Fruit fly (Drosophila melanogaster): ENCODE measurements around the gene CG12170.

Gene CG12170

DNA sequence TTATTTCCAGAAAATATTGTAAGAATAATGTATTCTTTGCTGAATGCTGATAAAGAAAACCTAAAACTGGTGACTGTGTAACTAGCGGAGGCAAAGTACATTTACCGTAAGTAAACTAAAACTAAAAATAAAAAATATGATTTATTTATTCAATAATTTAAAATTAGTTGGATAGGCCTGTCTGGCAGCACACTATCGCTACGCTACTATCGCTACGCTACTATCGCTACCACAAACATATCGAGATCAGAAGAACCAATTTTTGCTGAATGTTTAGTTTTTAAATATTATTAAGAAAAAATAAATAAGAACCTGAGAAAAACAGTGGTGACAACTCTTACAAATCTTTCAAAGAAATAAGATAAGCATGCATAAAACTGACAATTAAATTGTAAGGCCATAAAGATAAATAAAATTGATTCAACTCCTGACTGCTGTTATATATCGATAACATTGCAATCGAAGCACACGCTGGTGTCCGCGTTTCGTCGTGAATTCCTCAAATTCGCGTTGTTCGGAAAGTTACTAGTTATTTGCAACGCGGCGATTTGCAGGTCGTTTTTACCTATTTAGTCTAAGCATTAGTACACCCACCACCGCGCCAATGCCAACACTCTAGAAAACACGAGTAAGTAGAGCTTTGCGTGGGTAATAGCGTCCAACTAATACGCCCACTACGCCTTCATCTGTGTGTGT, 23.3 kb downstream of the CG12170 start, which contains the start of gene Wdr33 (continued):
- TF ChIP-seq CG4318 (GFP tag; optimal IDR thresholded peaks at IDR 0.05) (no peak), Hr4 (GFP tag; optimal IDR thresholded peaks at IDR 0.05) (peak; percentile 45), topi (GFP tag; optimal IDR thresholded peaks at IDR 0.05) (peak; percentile 24), CG10631 (GFP tag; optimal IDR thresholded peaks at IDR 0.05) (peak; percentile 50), CG3032 (tag; optimal IDR thresholded peaks at IDR 0.05) (peak; percentile 19), Hr39 (GFP tag; optimal IDR thresholded peaks at IDR 0.05) (peak; percentile 33), CG8632 (GFP tag; optimal IDR thresholded peaks at IDR 0.05) (peak; percentile 51), lz (GFP tag; optimal IDR thresholded peaks at IDR 0.05) (peak; percentile 24), svp (GFP tag) (peak; percentile 68), cyc (GFP tag; optimal IDR thresholded peaks at IDR 0.05) (peak; percentile 36), CG9139 (GFP tag; optimal IDR thresholded peaks at IDR 0.05) (no peak), Ets96B (tag; optimal IDR thresholded peaks at IDR 0.05) (peak; percentile 20), Smox (GFP tag; optimal IDR thresholded peaks at IDR 0.05) (peak; percentile 31), Eip75B (GFP tag; optimal IDR thresholded peaks at IDR 0.05) (peak; percentile 4), Met (GFP tag; optimal IDR thresholded peaks at IDR 0.05) (peak; percentile 28), Gug (GFP tag; IDR thresholded peaks at IDR 0.05) (0 out of 2 replicates have a peak, but pooled peaks have one; percentile 24), Ets21C (GFP tag; optimal IDR thresholded peaks at IDR 0.05) (peak; percentile 13), Eip78C (GFP tag) (peak; percentile 9), CG31627 (GFP tag; optimal IDR thresholded peaks at IDR 0.05) (no peak), Sox15 (GFP tag; optimal IDR thresholded peaks at IDR 0.05) (peak; percentile 45)

DNA sequence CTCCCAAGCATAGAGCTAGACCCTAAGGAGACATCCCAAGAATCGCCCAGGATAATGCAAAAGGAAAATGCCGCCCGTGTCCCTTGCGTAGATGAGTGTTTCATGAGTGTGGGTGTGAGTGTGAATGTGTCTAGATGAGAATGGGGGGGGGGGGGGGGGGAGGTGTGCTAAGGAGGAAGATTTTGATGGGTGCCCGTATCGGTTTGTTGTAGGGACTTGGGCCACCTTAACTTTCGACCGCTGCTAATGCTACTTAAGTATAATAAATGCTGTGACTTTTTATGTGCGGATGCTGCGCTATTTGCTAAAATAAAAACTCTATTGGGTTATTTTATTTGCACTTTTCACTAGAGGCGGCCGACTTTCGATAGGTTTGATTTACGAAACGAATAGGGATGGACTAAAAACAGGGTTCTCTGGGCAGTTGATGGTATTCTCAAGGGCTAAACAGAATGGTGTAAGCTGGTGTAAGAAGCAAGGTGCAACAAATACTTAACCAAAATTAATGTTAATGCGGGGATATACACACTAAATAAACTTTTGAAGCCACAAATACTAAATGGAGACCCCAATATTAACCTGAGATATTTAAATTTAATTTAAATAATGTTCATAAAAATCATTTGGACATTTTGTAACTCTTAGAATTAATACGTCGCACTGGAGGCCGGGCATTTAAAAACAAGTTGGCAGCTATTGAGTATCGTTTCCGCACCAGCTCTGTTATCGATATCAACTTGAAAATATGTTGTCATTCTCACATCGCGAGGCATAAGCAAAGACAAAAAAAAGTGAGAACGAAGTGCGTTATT, 32.1 kb downstream of the CG12170 start, which contains the start of the genes Xe7 and Atg17:
Xe7 (minus strand) TSS at position 407 of the 812 bp plus-strand sequence.
Atg17 (plus strand) TSS at position 786 of the 812 bp plus-strand sequence.
- TF ChIP-seq esn (GFP tag; optimal IDR thresholded peaks at IDR 0.05) = peak; percentile 92
- peak; percentile 92 for TF ChIP-seq CG8319 (GFP tag; optimal IDR thresholded peaks at IDR 0.05)
- peak; percentile 89 for TF ChIP-seq Eip75B (GFP tag; optimal IDR thresholded peaks at IDR 0.05)
- TF ChIP-seq CG10669 (GFP tag; optimal IDR thresholded peaks at IDR 0.05) = peak; percentile 86
- peak; percentile 89 for TF ChIP-seq Sox14 (GFP tag; optimal IDR thresholded peaks at IDR 0.05)
- peak; percentile 88 for TF ChIP-seq CG6163 (GFP tag; IDR thresholded peaks at IDR 0.05)
- TF ChIP-seq CG32006 (GFP tag; optimal IDR thresholded peaks at IDR 0.05) = peak; percentile 94
- TF ChIP-seq CG31627 (GFP tag; optimal IDR thresholded peaks at IDR 0.05) = peak; percentile 95
- TF ChIP-seq CG1621 (tag; optimal IDR thresholded peaks at IDR 0.05) = peak; percentile 78
- peak; percentile 95 for TF ChIP-seq Sox15 (GFP tag; optimal IDR thresholded peaks at IDR 0.05)
- peak; percentile 93 for TF ChIP-seq lz (GFP tag; optimal IDR thresholded peaks at IDR 0.05)
- peak; percentile 95 for TF ChIP-seq Hr39 (GFP tag; optimal IDR thresholded peaks at IDR 0.05)
- TF ChIP-seq OdsH (GFP tag; optimal IDR thresholded peaks at IDR 0.05) = peak; percentile 96
- peak; percentile 97 for TF ChIP-seq CG10631 (GFP tag; optimal IDR thresholded peaks at IDR 0.05)
- TF ChIP-seq eg (GFP tag; IDR thresholded peaks at IDR 0.05) = peak; percentile 92
- peak; percentile 56 for TF ChIP-seq CG16779 (tag; optimal IDR thresholded peaks at IDR 0.05)
- TF ChIP-seq Sox102F (GFP tag; optimal IDR thresholded peaks at IDR 0.05) = peak; percentile 85
- TF ChIP-seq Hr38 (GFP tag; optimal IDR thresholded peaks at IDR 0.05) = peak; percentile 55
- peak; percentile 94 for TF ChIP-seq acj6 (GFP tag; optimal IDR thresholded peaks at IDR 0.05)
- TF ChIP-seq Ets21C (GFP tag; optimal IDR thresholded peaks at IDR 0.05) = peak; percentile 94
- peak; percentile 83 for TF ChIP-seq net (GFP tag; optimal IDR thresholded peaks at IDR 0.05)
- peak; percentile 92 for TF ChIP-seq achi (GFP tag; optimal IDR thresholded peaks at IDR 0.05)
- TF ChIP-seq CG15336 (GFP tag; IDR thresholded peaks at IDR 0.05) = peak; percentile 77
- TF ChIP-seq CG11762 (GFP tag; optimal IDR thresholded peaks at IDR 0.05; ENCODE audit: insufficient read depth) = peak; percentile 76
- TF ChIP-seq CG8632 (GFP tag; optimal IDR thresholded peaks at IDR 0.05) = peak; percentile 90
- TF ChIP-seq Met (GFP tag; optimal IDR thresholded peaks at IDR 0.05) = peak; percentile 90
- TF ChIP-seq Eip78C (GFP tag) = peak; percentile 94
- peak; percentile 83 for TF ChIP-seq fd59A (GFP tag; optimal IDR thresholded peaks at IDR 0.05)
- TF ChIP-seq CG3032 (tag; optimal IDR thresholded peaks at IDR 0.05) = peak; percentile 94
- TF ChIP-seq CG6808 (GFP tag; optimal IDR thresholded peaks at IDR 0.05) = peak; percentile 76
- peak; percentile 92 for TF ChIP-seq cyc (GFP tag; optimal IDR thresholded peaks at IDR 0.05)
- TF ChIP-seq CG9139 (GFP tag; optimal IDR thresholded peaks at IDR 0.05) = no peak
- TF ChIP-seq CG6854 (GFP tag; optimal IDR thresholded peaks at IDR 0.05) = no peak
- TF ChIP-seq fd85E (GFP tag; optimal IDR thresholded peaks at IDR 0.05) = peak; percentile 81
- TF ChIP-seq CG4318 (GFP tag; optimal IDR thresholded peaks at IDR 0.05) = peak; percentile 93
- TF ChIP-seq CG11902 (GFP tag; optimal IDR thresholded peaks at IDR 0.05) = peak; percentile 94
- TF ChIP-seq topi (GFP tag; optimal IDR thresholded peaks at IDR 0.05) = peak; percentile 91
- peak; percentile 89 for TF ChIP-seq CG7368 (GFP tag; optimal IDR thresholded peaks at IDR 0.05)
- TF ChIP-seq Lpt (GFP tag; optimal IDR thresholded peaks at IDR 0.05) = peak; percentile 83
- peak; percentile 92 for TF ChIP-seq CG3919 (GFP tag; optimal IDR thresholded peaks at IDR 0.05)
- TF ChIP-seq Smox (GFP tag; optimal IDR thresholded peaks at IDR 0.05) = peak; percentile 91

Data from whole organism, prepupa.